Worm (Caenorhabditis elegans): ENCODE data around the gene F22E5.17.

Gene F22E5.17

DNA sequence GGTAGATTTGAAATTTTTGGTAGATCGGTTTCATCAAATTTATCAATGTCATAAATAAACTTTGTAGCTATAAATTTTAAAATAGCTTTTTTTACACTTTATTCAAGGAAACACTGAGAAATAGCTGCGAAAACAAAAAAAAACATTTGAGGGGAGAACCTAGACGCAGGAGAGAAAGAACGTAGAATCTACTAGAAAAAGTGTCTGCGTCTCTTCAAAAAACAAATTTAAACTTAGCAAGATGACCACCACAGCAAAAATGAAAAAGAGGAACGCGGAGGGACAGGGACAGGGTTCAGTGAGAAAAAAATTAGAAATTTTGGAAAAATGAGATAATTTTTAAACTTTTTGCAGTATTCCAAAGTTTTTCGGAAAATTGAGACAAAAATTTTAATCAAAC, 28.8 kb upstream of the F22E5.17 start (continued):
- peak; percentile 61 for TF ChIP-seq nhr-71 (tag; optimal IDR thresholded peaks at IDR 0.05)
- TF ChIP-seq nhr-28 (tag; optimal IDR thresholded peaks at IDR 0.05), result no peak
- no peak for TF ChIP-seq unc-86 (tag; optimal IDR thresholded peaks at IDR 0.05)
- TF ChIP-seq pax-3 (tag; optimal IDR thresholded peaks at IDR 0.05), result no peak
- TF ChIP-seq nhr-237 (tag; optimal IDR thresholded peaks at IDR 0.05), result no peak
- TF ChIP-seq snpc-4 (tag; optimal IDR thresholded peaks at IDR 0.05), result no peak
- no peak for TF ChIP-seq ztf-4 (tag; optimal IDR thresholded peaks at IDR 0.05)
- no peak for TF ChIP-seq lin-15B (tag; optimal IDR thresholded peaks at IDR 0.05)
- no peak for TF ChIP-seq ces-1 (GFP tag; optimal IDR thresholded peaks at IDR 0.05)
- TF ChIP-seq ceh-82 (tag; optimal IDR thresholded peaks at IDR 0.05), result no peak
- TF ChIP-seq skn-1 (tag; optimal IDR thresholded peaks at IDR 0.05), result peak; percentile 27
- no peak for TF ChIP-seq hpl-2 (GFP tag; optimal IDR thresholded peaks at IDR 0.05)
- TF ChIP-seq nhr-47 (tag; optimal IDR thresholded peaks at IDR 0.05), result peak; percentile 33
- TF ChIP-seq grh-1 (GFP tag; IDR thresholded peaks at IDR 0.05), result no peak
- TF ChIP-seq F16B12.6 (tag; optimal IDR thresholded peaks at IDR 0.05), result no peak
- TF ChIP-seq aha-1 (tag; optimal IDR thresholded peaks at IDR 0.05), result no peak
- no peak for TF ChIP-seq blmp-1 (tag; optimal IDR thresholded peaks at IDR 0.05)
- TF ChIP-seq lin-39 (tag; optimal IDR thresholded peaks at IDR 0.05), result no peak
- peak; percentile 9 to 54 (median 35) for TF ChIP-seq dpl-1 (GFP tag; optimal IDR thresholded peaks at IDR 0.05)
- no peak for TF ChIP-seq egl-27 (tag; optimal IDR thresholded peaks at IDR 0.05)
- no peak for TF ChIP-seq jun-1 (tag; optimal IDR thresholded peaks at IDR 0.05)
- no peak for TF ChIP-seq mab-9 (GFP tag; IDR thresholded peaks at IDR 0.05)
- peak; percentile 68 for TF ChIP-seq snu-23 (GFP tag; optimal IDR thresholded peaks at IDR 0.05)
- TF ChIP-seq Y116A8C.19 (tag; optimal IDR thresholded peaks at IDR 0.05; ENCODE audit: borderline replicate concordance), result no peak
- no peak for TF ChIP-seq sox-4 (tag; optimal IDR thresholded peaks at IDR 0.05)
- no peak for TF ChIP-seq dsc-1 (tag; optimal IDR thresholded peaks at IDR 0.05)
- peak; percentile 47 for TF ChIP-seq swsn-7 (tag; optimal IDR thresholded peaks at IDR 0.05)
- TF ChIP-seq nhr-11 (tag; optimal IDR thresholded peaks at IDR 0.05), result no peak
- no peak for TF ChIP-seq fkh-4 (tag; optimal IDR thresholded peaks at IDR 0.05; ENCODE audit: borderline replicate concordance)
- TF ChIP-seq ets-5 (GFP tag; IDR thresholded peaks at IDR 0.05), result no peak
- TF ChIP-seq C16A3.4 (tag; optimal IDR thresholded peaks at IDR 0.05), result no peak
- no peak for TF ChIP-seq unc-130 (tag; optimal IDR thresholded peaks at IDR 0.05)
- no peak for TF ChIP-seq ztf-11 (tag; optimal IDR thresholded peaks at IDR 0.05)
- no peak for TF ChIP-seq tbx-2 (tag; optimal IDR thresholded peaks at IDR 0.05)
- no peak for TF ChIP-seq fkh-10 (GFP tag; optimal IDR thresholded peaks at IDR 0.05)
- TF ChIP-seq ama-1 (optimal IDR thresholded peaks at IDR 0.05), result no peak
- no peak for TF ChIP-seq pqm-1 (tag; optimal IDR thresholded peaks at IDR 0.05)
- TF ChIP-seq nhr-76 (tag; optimal IDR thresholded peaks at IDR 0.05), result no peak

- TF ChIP-seq nhr-71 (tag; optimal IDR thresholded peaks at IDR 0.05) (no peak), lin-15B (tag; optimal IDR thresholded peaks at IDR 0.05) (no peak), dpl-1 (GFP tag; optimal IDR thresholded peaks at IDR 0.05) (no peak), unc-86 (tag; optimal IDR thresholded peaks at IDR 0.05) (no peak), unc-98 (GFP tag; IDR thresholded peaks at IDR 0.05) (no peak), nhr-12 (tag; optimal IDR thresholded peaks at IDR 0.05) (no peak), hpl-2 (GFP tag; optimal IDR thresholded peaks at IDR 0.05) (no peak), unc-62 (GFP tag; optimal IDR thresholded peaks at IDR 0.05) (no peak), ama-1 (optimal IDR thresholded peaks at IDR 0.05) (no peak), ceh-82 (tag; optimal IDR thresholded peaks at IDR 0.05) (no peak), Y116A8C.19 (tag; optimal IDR thresholded peaks at IDR 0.05; ENCODE audit: borderline replicate concordance) (no peak), mef-2 (tag; optimal IDR thresholded peaks at IDR 0.05) (no peak)
Observed at ce11 chrII:2649539-2649938, 28.3 kb upstream of the F22E5.17 start, which contains the start of the genes F22E5.13 and F22E5.6. TSS of gene F22E5.13 (minus strand) at chrII:2649639. TSS of gene F22E5.6 (plus strand) at chrII:2649835.

DNA sequence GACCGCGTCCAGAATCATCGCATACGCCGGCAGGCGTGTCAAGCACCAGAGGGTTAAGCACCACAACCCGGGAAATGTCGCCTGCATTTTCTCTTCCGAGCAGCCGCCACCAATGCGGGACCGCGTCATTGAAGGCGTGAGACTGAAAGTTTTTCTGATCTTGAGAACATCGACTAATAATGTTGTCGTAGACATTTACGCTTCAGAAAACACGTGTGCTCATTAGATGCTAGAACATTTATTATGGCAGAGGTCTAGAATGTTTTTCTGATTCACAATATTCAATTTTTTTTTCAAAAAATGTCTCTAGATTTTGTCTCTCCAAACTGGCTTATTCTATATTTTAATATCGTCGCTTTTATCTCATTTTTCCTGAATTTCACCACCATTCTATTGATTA, 21.2 kb upstream of the F22E5.17 start, which contains the start of gene sri-47:
sri-47 (plus strand) TSS at position 301 of the 400 bp plus-strand sequence.
- TF ChIP-seq ama-1 (optimal IDR thresholded peaks at IDR 0.05) (no peak), lin-35 (GFP tag; optimal IDR thresholded peaks at IDR 0.05) (no peak), C34B4.2 (tag; optimal IDR thresholded peaks at IDR 0.05) (no peak), unc-62 (GFP tag; optimal IDR thresholded peaks at IDR 0.05) (no peak), ztf-4 (tag; optimal IDR thresholded peaks at IDR 0.05) (no peak), tbx-2 (tag; optimal IDR thresholded peaks at IDR 0.05) (no peak), fos-1 (tag; optimal IDR thresholded peaks at IDR 0.05) (no peak), ceh-63 (GFP tag; optimal IDR thresholded peaks at IDR 0.05) (no peak), C16A3.4 (tag; optimal IDR thresholded peaks at IDR 0.05) (no peak), nhr-20 (tag; optimal IDR thresholded peaks at IDR 0.05) (no peak), fkh-4 (tag; optimal IDR thresholded peaks at IDR 0.05; ENCODE audit: borderline replicate concordance) (no peak), hpl-2 (GFP tag; optimal IDR thresholded peaks at IDR 0.05) (no peak), dsc-1 (tag; optimal IDR thresholded peaks at IDR 0.05) (no peak), vab-15 (tag; optimal IDR thresholded peaks at IDR 0.05) (no peak), zag-1 (tag; optimal IDR thresholded peaks at IDR 0.05) (no peak), nhr-19 (GFP tag; conservative IDR thresholded peaks at IDR 0.05) (no peak)

All from whole organism, L1 larva.